Fruit fly (Drosophila melanogaster): ENCODE measurements around the gene Ir87a.

- no peak for TF ChIP-seq Hr39 (GFP tag; optimal IDR thresholded peaks at IDR 0.05)
- TF ChIP-seq Sox14 (GFP tag; optimal IDR thresholded peaks at IDR 0.05), result no peak
- TF ChIP-seq spab (GFP tag; optimal IDR thresholded peaks at IDR 0.05), result no peak
- TF ChIP-seq Sox102F (GFP tag; optimal IDR thresholded peaks at IDR 0.05), result no peak
- no peak for TF ChIP-seq Ets21C (GFP tag; optimal IDR thresholded peaks at IDR 0.05)
- TF ChIP-seq CG4318 (GFP tag; optimal IDR thresholded peaks at IDR 0.05), result no peak
- TF ChIP-seq fd85E (GFP tag; optimal IDR thresholded peaks at IDR 0.05), result no peak
Observed at dm6 chr3R:13406898-13407297, 13.2 kb upstream of the Ir87a start, which contains the start of gene yellow-e2.
